Worm (Caenorhabditis elegans) whole organism, L4/young adult: ENCODE measurements around the gene F14D2.8.

ENCODE experiments used
- dao-5 ChIP-seq: sonication (generic microtip); optimal IDR thresholded peaks from 2 replicates; lab custom pipeline; 2016; ENCODE audit warnings: missing genotype, missing genetic modification characterization, moderate library complexity, missing compliant biosample characterization
- him-1 ChIP-seq: sonication (generic microtip); optimal IDR thresholded peaks from 2 replicates; lab custom pipeline; 2016; ENCODE audit warnings: missing genotype, missing genetic modification reagents, missing genetic modification characterization, missing compliant biosample characterization

- TF ChIP-seq him-1 (tag; lab: Kevin White, UChicago) (no peak), dao-5 (tag; lab: Kevin White, UChicago) (no peak)
Observed at ce11 chrII:3332039-3332438, 17.6 kb downstream of the F14D2.8 start, which contains the start of gene irld-27.
